Worm (Caenorhabditis elegans) whole organism, early embryonic: ENCODE data around the gene srw-90.

ENCODE experiments used
- B0310.2 ChIP-seq: sonication (generic microtip); optimal IDR thresholded peaks from 2 replicates; lab custom pipeline; 2016; ENCODE audit warnings: mild to moderate bottlenecking, missing genetic modification characterization, missing compliant biosample characterization
- F13C5.2 ChIP-seq: sonication (generic microtip); optimal IDR thresholded peaks from 2 replicates; lab custom pipeline; 2017; ENCODE audit warnings: mild to moderate bottlenecking, missing genetic modification characterization, inconsistent platforms, missing compliant biosample characterization
- aly-1 ChIP-seq: sonication (generic microtip); optimal IDR thresholded peaks from 2 replicates; lab custom pipeline; 2016; ENCODE audit warnings: missing genetic modification characterization, missing compliant biosample characterization
- ama-1 ChIP-seq: fragments of 150-350 bp; optimal IDR thresholded peaks from 2 replicates; lab custom pipeline; 2014
- ceh-13 ChIP-seq: fragments of 200-800 bp; sonication (Bioruptor generic); optimal IDR thresholded peaks from 2 replicates; lab custom pipeline; 2018; ENCODE audit warnings: mild to moderate bottlenecking, missing genetic modification characterization, missing compliant biosample characterization
- ceh-36 ChIP-seq: sonication (generic microtip); optimal IDR thresholded peaks from 2 replicates; lab custom pipeline; 2016; ENCODE audit warnings: missing genetic modification characterization, inconsistent platforms, missing compliant biosample characterization
- ets-7 ChIP-seq: sonication (generic microtip); optimal IDR thresholded peaks from 2 replicates; lab custom pipeline; 2016; ENCODE audit warnings: missing genotype, missing genetic modification characterization, missing compliant biosample characterization
- flt-1 ChIP-seq: fragments of 200-800 bp; sonication (Bioruptor generic); IDR thresholded peaks from 2 replicates; pipeline ENCODE4 v1.3.6; 2022; ENCODE audit warnings: missing genetic modification characterization, missing compliant biosample characterization
- hmbx-1 ChIP-seq: sonication (generic microtip); optimal IDR thresholded peaks from 2 replicates; lab custom pipeline; 2016; ENCODE audit warnings: mild to moderate bottlenecking, missing genetic modification characterization, missing compliant biosample characterization
- hmg-4 ChIP-seq: fragments of 200-800 bp; sonication (Bioruptor generic); optimal IDR thresholded peaks from 2 replicates; lab custom pipeline; 2018; ENCODE audit warnings: mild to moderate bottlenecking, missing genetic modification characterization, missing compliant biosample characterization
- hnd-1 ChIP-seq: sonication (generic microtip); optimal IDR thresholded peaks from 2 replicates; lab custom pipeline; 2016; ENCODE audit warnings: missing genetic modification characterization, missing compliant biosample characterization
- pes-1 ChIP-seq: fragments of 200-800 bp; sonication (Bioruptor generic); IDR thresholded peaks from 2 replicates; pipeline ENCODE4 v1.3.6; 2022; ENCODE audit warnings: missing genetic modification reagents, missing genetic modification characterization, missing compliant biosample characterization
- scrt-1 ChIP-seq: fragments of 200-800 bp; sonication (Bioruptor generic); IDR thresholded peaks from 2 replicates; pipeline ENCODE4 v1.3.6; 2022; ENCODE audit warnings: missing genetic modification characterization, missing compliant biosample characterization
- sea-1 ChIP-seq: fragments of 200-800 bp; sonication (Bioruptor generic); conservative IDR thresholded peaks from 2 replicates; pipeline ENCODE4 v1.3.6; 2022; ENCODE audit warnings: missing genetic modification characterization, missing compliant biosample characterization
- tbx-11 ChIP-seq: fragments of 200-800 bp; sonication (Bioruptor generic); IDR thresholded peaks from 2 replicates; pipeline ENCODE4 v1.3.6; 2022; ENCODE audit warnings: missing genetic modification characterization, missing compliant biosample characterization
- tbx-37 ChIP-seq: fragments of 200-800 bp; sonication (Bioruptor generic); conservative IDR thresholded peaks from 2 replicates; pipeline ENCODE4 v1.3.6; 2022; ENCODE audit warnings: missing genetic modification reagents, missing genetic modification characterization, missing compliant biosample characterization
- tra-4 ChIP-seq: sonication (generic microtip); optimal IDR thresholded peaks from 2 replicates; lab custom pipeline; 2017; ENCODE audit warnings: missing genetic modification characterization, missing compliant biosample characterization

The srw-90 gene

DNA sequence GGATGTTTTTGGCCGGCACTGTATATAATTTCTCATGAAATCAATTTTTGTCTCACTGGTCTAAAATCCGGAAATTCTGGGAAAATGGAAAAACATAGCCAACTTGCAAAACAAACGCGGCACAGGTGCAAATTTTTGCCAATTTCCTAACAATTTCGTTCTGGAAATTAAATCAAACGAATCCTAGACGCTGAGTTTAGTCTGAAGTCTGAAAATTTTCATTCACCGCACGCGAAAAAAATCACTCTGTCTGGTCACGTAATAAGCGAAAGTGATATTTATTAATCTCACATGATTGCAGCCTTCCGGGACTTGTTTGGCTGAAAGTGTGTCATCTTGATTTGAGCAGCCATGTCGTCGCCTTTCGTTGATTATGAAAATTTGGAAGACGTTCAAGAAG, 15.0 kb downstream of the srw-90 start, which contains the start of gene srw-103:
Gene srw-103 (plus strand): TSS at position 301 of the 400 bp plus-strand sequence.
- no peak for TF ChIP-seq tra-4 (tag; lab: Kevin White, UChicago)
- TF ChIP-seq hmbx-1 (tag; lab: Kevin White, UChicago), result no peak
- no peak for TF ChIP-seq pes-1 (GFP tag; lab: Robert Waterston, UW)
- no peak for TF ChIP-seq tbx-11
- no peak for TF ChIP-seq ceh-36 (tag; lab: Kevin White, UChicago)
- TF ChIP-seq ets-7 (tag; lab: Kevin White, UChicago), result no peak

DNA sequence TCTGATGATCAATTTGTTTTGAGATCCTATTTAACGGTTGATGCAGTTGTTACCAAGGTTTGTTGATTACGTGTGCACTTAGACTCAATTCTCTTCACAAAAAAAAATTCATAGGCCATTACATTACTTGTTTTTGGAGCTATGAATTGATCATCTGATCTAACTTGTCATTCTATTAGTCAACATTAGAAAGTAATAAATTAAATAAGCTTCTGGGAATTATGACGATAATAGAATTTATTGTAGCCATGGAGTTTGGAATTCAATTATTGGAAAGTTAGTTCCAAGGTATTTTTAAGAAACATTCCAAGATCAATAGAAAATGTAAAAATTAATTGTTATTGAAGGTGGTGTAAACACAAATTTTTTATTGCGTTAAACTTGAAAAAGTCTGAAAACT, 16.4 kb downstream of the srw-90 start:
- TF ChIP-seq tra-4 (tag; lab: Kevin White, UChicago) (no peak), ceh-36 (tag; lab: Kevin White, UChicago) (no peak), ets-7 (tag; lab: Kevin White, UChicago) (no peak), pes-1 (GFP tag; lab: Robert Waterston, UW) (no peak)

DNA sequence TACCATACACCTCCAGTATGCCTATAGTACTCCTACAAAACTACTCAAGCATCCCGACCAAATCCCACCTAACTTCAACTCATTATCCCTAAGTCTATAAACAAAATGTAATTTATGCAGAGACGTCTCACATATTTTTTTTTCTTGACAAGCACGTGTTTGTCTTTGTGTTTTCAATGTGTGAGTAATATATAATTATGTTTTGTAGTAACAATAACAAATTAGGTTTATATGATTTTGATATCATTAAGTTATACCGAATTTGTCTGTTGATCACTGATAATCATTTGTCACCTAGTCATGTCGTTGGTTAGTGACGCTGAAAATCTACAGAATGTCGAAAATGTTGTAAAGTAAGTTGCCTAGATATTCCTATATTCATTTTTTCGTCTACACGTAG, 18.1 kb downstream of the srw-90 start, which contains the start of gene srw-102:
Gene srw-102 (plus strand): TSS at position 301 of the 400 bp plus-strand sequence.
- TF ChIP-seq ama-1 (no peak), tbx-37 (GFP tag; lab: Robert Waterston, UW) (no peak), hnd-1 (tag; lab: Kevin White, UChicago) (no peak), flt-1 (GFP tag; lab: Robert Waterston, UW) (no peak), B0310.2 (tag; lab: Kevin White, UChicago) (no peak), ceh-13 (GFP tag; lab: Kevin White, UChicago) (no peak)

DNA sequence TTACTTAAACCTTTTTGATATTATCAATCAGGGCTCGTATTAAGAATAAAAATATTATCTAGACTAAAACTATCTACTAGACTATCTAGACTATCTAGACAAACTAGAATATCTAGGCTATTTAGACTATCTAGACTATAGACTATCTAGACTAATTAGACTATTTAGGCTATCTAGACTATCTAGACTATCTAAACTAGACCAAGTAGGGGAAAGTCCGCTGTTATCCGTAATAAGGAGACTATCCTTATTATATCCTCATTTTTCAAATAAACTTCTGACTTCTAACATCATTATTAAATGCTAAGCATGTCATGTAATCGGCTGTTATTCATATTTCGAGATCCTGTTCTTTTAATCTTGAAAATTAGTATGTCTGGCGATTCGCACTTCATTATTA, 20.1 kb downstream of the srw-90 start, which contains the start of gene srw-101:
Gene srw-101 (plus strand): TSS at position 301 of the 400 bp plus-strand sequence.
- TF ChIP-seq aly-1 (tag; lab: Kevin White, UChicago) (no peak), ceh-13 (GFP tag; lab: Kevin White, UChicago) (no peak), pes-1 (GFP tag; lab: Robert Waterston, UW) (no peak), hmg-4 (GFP tag; lab: Kevin White, UChicago) (no peak), hmbx-1 (tag; lab: Kevin White, UChicago) (no peak), tbx-37 (GFP tag; lab: Robert Waterston, UW) (no peak), flt-1 (GFP tag; lab: Robert Waterston, UW) (no peak), F13C5.2 (tag; lab: Kevin White, UChicago) (no peak), scrt-1 (GFP tag; lab: Robert Waterston, UW) (no peak), ama-1 (no peak), tbx-11 (no peak), hnd-1 (tag; lab: Kevin White, UChicago) (no peak), ceh-36 (tag; lab: Kevin White, UChicago) (no peak), B0310.2 (tag; lab: Kevin White, UChicago) (no peak), sea-1 (GFP tag; lab: Robert Waterston, UW) (no peak)

DNA sequence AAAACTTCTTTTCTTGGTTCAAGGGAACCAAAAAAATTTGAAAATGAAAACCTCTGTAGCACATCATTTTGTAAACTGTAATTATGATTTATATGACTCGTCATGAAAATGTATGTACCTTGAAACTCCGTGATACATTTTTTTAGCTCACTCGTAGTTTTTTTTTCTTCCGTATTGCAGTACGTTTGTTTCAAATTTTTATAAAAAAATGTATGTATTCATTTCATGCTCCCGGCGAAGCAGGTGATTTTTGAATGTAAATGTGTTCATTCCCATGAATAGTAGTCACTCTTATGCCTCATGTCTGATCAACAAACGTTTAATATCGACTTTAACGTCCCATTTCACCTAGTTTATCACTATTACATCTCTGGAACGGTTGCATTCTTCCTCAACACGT, 23.5 kb downstream of the srw-90 start, which contains the start of gene sri-27:
Gene sri-27 (plus strand): TSS at position 301 of the 400 bp plus-strand sequence.
- TF ChIP-seq ceh-36 (tag; lab: Kevin White, UChicago) (no peak), flt-1 (GFP tag; lab: Robert Waterston, UW) (no peak), hmg-4 (GFP tag; lab: Kevin White, UChicago) (no peak), aly-1 (tag; lab: Kevin White, UChicago) (no peak), ets-7 (tag; lab: Kevin White, UChicago) (no peak), tbx-11 (no peak), scrt-1 (GFP tag; lab: Robert Waterston, UW) (no peak), pes-1 (GFP tag; lab: Robert Waterston, UW) (no peak), B0310.2 (tag; lab: Kevin White, UChicago) (no peak), sea-1 (GFP tag; lab: Robert Waterston, UW) (no peak), ama-1 (no peak), tra-4 (tag; lab: Kevin White, UChicago) (no peak), ceh-13 (GFP tag; lab: Kevin White, UChicago) (no peak), hnd-1 (tag; lab: Kevin White, UChicago) (no peak), hmbx-1 (tag; lab: Kevin White, UChicago) (no peak), F13C5.2 (tag; lab: Kevin White, UChicago) (no peak)

DNA sequence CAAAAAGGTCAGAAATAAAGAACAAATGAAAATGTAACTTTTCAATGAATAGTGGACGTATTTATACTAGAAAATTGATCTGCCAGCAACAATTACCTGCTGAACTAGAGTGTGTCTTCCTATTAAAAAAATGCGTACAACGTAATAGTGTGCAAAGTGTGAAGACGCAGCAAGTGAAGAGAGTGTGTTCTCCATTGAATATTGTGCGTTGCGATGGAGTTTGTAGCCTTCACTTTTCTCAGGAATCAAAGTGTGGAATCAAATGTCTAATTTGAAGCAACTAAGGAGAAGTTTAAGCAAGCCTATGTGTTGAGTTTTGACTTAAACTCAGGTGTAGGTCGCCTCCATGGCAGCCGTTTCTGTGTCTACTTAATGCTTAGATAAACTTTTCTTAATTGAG, 30.1 kb downstream of the srw-90 start, which contains the start of gene gst-21:
Gene gst-21 (minus strand): TSS at position 101 of the 400 bp plus-strand sequence.
- no peak for TF ChIP-seq ets-7 (tag; lab: Kevin White, UChicago)
- no peak for TF ChIP-seq ceh-13 (GFP tag; lab: Kevin White, UChicago)
- no peak for TF ChIP-seq pes-1 (GFP tag; lab: Robert Waterston, UW)
- TF ChIP-seq hnd-1 (tag; lab: Kevin White, UChicago), result no peak
- no peak for TF ChIP-seq tbx-11
- TF ChIP-seq hmg-4 (GFP tag; lab: Kevin White, UChicago), result no peak
- TF ChIP-seq B0310.2 (tag; lab: Kevin White, UChicago), result no peak
- TF ChIP-seq aly-1 (tag; lab: Kevin White, UChicago), result no peak
- TF ChIP-seq scrt-1 (GFP tag; lab: Robert Waterston, UW), result no peak

DNA sequence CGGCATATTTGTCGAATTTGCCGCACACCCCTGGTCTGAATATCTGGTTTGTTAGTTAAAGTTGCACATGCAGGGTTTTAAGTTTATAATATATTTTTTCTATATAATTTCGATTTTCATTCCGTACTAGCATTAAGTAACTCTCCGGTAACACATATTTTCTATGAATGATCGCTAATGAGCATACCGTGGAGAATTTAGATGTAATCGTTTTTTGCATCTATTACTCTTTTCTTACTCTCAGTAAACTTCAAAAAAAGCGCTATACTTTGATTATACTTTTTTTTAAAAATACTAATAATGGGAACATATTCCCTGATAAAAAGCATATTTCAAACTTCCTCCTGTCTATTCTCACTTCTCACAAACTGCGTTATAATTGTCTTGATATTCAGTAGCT, 32.7 kb downstream of the srw-90 start, which contains the start of gene str-160:
Gene str-160 (plus strand): TSS at position 301 of the 400 bp plus-strand sequence.
- TF ChIP-seq B0310.2 (tag; lab: Kevin White, UChicago), result no peak
- TF ChIP-seq ets-7 (tag; lab: Kevin White, UChicago), result no peak
- TF ChIP-seq hmbx-1 (tag; lab: Kevin White, UChicago), result no peak

DNA sequence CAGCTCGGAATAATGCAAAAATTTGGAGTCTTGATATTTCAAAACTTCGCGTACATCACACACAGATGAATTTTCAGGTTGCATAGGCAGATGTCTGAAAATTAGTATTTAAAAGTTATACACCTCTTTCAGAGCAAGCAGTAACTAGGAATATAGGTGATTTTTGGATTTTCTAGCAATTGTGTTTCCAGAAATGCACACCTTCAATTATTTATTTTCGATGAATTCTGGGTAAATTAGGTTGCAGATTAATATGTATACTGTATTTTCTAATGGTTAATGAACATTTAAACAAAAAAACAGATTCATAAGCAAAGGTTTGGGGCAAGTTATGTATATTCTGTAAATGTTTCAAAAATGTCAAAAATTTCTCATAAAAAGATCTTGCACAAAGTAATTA, 39.2 kb downstream of the srw-90 start, which contains the start of gene srab-25:
Gene srab-25 (minus strand): TSS at position 101 of the 400 bp plus-strand sequence.
- no peak for TF ChIP-seq hmbx-1 (tag; lab: Kevin White, UChicago)
- no peak for TF ChIP-seq F13C5.2 (tag; lab: Kevin White, UChicago)
- no peak for TF ChIP-seq tbx-11
- TF ChIP-seq aly-1 (tag; lab: Kevin White, UChicago), result no peak
- no peak for TF ChIP-seq tbx-37 (GFP tag; lab: Robert Waterston, UW)
- no peak for TF ChIP-seq tra-4 (tag; lab: Kevin White, UChicago)
- no peak for TF ChIP-seq hnd-1 (tag; lab: Kevin White, UChicago)
- TF ChIP-seq ets-7 (tag; lab: Kevin White, UChicago), result no peak
- no peak for TF ChIP-seq sea-1 (GFP tag; lab: Robert Waterston, UW)
- no peak for TF ChIP-seq flt-1 (GFP tag; lab: Robert Waterston, UW)
- TF ChIP-seq ceh-13 (GFP tag; lab: Kevin White, UChicago), result no peak
- no peak for TF ChIP-seq ama-1
- TF ChIP-seq hmg-4 (GFP tag; lab: Kevin White, UChicago), result no peak
- TF ChIP-seq scrt-1 (GFP tag; lab: Robert Waterston, UW), result no peak
- TF ChIP-seq ceh-36 (tag; lab: Kevin White, UChicago), result no peak
- no peak for TF ChIP-seq B0310.2 (tag; lab: Kevin White, UChicago)
- TF ChIP-seq pes-1 (GFP tag; lab: Robert Waterston, UW), result no peak
